Worm (Caenorhabditis elegans) whole organism, dauer: ENCODE measurements around the gene tax-6.

Experiments
- unc-62 ChIP-seq: sonication (generic microtip); optimal IDR thresholded peaks from 2 replicates; lab custom pipeline; 2017; ENCODE audit warnings: missing biosample characterization, missing genetic modification reagents, missing genetic modification characterization

tax-6 gene

DNA sequence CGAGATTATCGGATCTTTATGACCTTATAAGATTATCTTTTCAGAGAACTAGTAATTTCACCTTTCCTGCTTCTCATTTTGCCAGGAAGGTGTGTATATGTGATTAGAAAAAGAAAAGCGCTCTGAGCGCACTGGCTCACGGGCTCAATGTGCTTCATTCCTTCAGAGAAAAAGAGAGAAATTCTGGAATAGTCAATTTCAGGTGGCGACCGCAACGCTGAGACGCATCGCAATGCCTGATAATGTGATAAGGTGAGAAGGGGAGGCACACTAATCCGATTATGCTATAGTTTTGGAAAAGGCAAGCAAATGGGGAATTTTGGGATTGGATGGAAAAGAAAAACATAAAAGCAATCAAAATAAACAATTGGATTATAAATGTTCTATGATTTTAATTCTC, 4.6 kb upstream of the tax-6 start:
- TF ChIP-seq unc-62 (GFP tag; lab: Kevin White, UChicago): no peak

DNA sequence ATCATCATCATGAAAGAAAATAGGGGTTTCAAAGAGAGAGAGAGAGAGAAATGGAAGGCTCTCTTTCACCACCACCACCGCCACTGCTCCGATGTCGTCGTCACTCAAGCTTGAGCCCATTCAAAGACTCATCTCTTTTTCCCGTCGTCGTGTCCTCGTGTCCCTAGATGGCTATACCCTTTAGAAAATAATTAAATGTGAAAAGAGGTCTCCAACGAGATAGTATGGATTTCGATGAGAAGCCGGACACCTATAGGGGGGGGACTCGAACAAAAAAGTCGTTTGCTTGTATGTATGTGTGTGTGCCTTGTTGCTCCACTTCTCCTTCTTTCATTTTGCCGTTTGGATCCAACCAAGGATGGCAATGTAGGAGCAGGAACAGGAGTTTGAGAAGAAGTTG, 3.6 kb upstream of the tax-6 start:
- no peak for TF ChIP-seq unc-62 (GFP tag; lab: Kevin White, UChicago)

DNA sequence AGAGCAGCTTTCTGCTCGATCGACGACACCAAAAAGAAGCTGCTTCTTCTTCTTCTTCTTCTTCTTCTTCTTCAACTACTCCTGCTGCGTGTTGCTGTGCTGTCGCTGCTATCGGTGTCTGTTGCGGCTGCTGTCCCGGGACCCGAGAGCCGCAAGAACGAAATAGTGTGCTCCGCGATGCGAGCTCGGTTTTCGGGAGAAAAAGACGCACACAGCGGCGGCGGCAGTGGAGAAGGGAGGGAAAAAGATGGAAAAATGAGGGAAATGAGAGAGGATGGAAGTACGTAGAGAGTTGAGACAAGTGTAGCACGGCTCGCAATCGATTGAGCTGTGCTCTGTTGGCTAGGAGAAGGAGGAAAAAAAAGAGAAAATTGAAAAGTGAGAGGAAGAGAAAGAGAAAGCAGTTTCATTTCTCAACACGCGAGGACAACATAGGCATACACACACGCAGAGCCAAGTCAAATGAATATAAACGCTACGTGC, 2.4 kb upstream of the tax-6 start:
- no peak for TF ChIP-seq unc-62 (GFP tag; lab: Kevin White, UChicago)

DNA sequence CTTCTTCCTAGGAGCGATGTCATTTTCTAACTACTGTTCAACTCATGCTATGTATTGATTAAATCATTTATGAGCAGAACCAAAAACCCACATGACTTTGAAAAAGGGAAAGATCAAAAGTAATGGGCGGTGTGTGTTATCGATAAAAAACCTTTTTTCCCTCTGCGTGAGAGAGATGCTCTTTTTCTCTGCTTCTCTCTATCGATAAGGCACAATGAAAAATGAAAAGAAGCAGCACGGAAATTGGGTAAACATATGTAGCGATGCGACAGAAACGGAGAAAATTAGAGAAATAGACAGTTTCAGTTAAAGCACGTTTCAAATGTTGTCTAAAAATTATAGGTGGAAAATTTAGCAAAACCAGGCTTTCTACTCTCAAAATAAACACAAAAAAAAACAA, 945 bp upstream of the tax-6 start:
- TF ChIP-seq unc-62 (GFP tag; lab: Kevin White, UChicago): no peak

DNA sequence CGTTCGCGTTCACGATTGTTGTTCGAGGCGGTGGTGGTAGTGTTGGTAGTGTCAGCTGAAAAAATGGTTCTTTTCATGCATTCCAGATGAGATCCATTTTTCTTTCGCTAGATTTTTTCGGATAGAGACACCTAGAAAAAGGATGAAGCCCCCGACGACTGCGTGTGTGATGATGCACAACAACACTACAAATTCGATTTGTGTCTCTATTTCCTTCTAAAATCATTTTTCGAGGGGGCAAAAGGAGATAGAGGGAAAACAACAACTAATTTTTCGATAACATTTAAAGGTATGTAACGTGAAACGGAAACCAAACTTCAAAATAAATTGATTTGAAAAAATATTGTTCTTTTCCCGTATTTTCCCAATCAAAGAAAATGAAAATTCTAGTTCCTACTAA, 919 bp downstream of the tax-6 start:
- no peak for TF ChIP-seq unc-62 (GFP tag; lab: Kevin White, UChicago)

DNA sequence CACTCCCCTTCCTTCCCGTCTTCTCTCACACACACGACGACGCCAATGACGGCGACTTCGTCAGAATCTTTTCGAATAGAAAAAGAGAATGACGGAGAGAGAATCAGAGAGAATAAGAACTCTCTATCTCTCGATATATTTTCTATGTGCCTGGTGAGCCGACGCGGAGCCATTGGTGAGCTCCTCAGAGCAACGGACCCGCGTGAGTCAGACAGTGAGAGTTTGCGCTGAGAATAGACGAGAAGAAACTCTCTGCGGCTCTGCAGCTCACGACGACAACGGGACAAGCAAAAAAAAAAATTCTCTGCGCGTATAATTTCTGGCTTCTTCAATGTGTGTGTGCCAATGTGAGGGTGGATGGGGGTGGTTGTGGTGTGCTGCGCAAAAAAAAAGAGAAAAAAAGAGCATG, 1.4 kb downstream of the tax-6 start:
- no peak for TF ChIP-seq unc-62 (GFP tag; lab: Kevin White, UChicago)

DNA sequence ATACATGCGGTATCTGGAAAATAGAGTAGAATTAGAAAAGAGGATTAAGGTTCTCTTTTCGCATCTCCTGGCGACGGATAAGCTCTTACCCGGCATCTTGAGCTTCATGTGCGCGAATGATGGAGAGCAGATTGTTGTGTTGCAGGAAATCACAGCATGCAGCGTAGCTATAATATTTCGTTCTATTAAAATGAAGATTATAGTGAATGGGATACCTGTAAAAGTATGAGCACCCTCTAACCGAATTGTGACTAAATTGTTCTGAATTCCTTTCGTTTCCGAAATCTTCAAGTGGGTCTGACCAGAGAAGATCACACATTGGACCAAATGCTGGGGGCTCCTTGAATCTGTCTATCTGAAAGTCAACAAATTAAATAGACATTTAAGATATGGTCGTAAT, 3.0 kb downstream of the tax-6 start:
- TF ChIP-seq unc-62 (GFP tag; lab: Kevin White, UChicago): no peak

DNA sequence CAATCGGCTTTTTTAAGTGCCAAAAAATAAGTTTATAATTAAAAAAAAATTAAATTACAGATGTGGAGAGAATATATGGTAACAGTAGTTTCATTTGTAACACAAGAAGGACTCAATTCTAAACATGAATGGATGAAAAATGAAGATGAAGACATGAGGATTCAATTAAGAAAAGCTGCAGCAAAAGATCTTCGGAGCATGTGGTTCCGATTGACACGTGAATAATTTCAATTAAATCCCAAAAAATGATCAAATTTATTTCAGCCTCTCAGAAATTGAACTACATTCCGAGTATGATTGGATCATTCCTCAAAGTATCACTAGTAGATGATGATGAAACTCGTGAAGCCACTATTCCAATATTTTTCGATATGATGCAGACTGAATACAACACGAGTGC, 12.0 kb downstream of the tax-6 start:
- no peak for TF ChIP-seq unc-62 (GFP tag; lab: Kevin White, UChicago)

DNA sequence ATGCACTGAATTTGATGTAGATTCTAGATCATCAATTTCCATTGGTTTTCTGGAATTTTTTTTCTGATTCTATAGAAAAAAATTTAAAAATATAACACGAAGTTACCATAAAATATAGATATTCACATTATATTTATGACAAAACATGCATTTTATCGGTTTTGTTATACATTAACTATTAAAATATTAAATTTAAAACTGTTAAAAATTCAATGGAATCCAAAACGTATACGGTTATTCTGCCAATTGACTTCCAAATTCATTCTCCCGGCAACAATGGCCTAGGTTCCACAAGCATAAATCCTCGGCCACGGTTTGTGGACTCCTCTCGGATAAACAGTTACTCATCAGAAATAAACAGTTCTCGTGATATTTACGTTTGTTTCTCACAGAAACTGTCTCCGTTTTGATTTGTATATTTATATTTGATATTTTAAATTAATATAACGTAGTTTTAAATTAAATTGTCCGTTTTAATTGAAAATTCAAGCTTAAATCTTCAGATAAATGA, 17.7 kb downstream of the tax-6 start, which contains the start of the genes F01D4.5 and ced-5:
Gene F01D4.5 (minus strand): TSS at position 51 of the 511 bp plus-strand sequence.
Gene ced-5 (plus strand): TSS at position 504 of the 511 bp plus-strand sequence.
- no peak for TF ChIP-seq unc-62 (GFP tag; lab: Kevin White, UChicago)

DNA sequence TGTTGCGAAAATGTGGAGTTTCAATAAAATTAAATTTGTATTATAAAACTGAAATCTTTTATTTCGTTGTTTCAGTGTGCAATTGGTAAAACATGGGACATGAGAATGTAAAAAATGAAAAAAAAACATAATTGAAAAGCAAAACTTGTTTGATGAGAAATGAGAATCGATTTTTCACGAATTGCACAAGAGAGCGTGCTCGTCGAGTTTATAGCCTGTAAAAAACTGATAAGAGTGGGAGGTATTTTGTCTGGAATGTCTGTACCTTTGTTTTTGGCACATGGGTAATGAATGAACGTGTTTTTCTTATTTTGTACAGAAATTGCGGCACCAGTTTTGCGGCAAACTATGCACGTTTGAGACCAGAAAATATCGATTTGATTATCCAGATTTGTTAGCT, 18.8 kb downstream of the tax-6 start:
- TF ChIP-seq unc-62 (GFP tag; lab: Kevin White, UChicago): no peak

DNA sequence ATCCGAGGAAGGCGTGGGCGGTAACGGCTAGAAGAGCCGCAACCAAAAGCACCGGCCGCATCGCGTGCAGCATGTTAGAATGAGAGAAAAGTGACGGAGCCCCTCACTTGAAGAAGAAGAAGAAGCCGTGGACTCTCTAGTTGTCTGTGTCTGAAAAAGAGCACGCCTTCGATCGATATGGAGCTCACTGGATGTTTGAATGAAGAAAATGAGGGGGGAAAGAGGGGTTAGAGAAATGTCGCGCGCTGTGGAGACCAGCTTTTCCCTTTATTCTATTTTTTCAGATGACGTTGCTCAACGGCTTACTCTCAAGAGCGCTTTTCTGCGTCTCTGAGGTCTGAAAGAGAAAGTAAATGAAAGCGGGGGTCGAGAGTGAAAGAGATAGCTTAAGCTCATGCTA, 19.7 kb downstream of the tax-6 start, which contains the start of gene egl-21:
Gene egl-21 (minus strand): TSS at position 150 of the 400 bp plus-strand sequence.
- TF ChIP-seq unc-62 (GFP tag; lab: Kevin White, UChicago): no peak

DNA sequence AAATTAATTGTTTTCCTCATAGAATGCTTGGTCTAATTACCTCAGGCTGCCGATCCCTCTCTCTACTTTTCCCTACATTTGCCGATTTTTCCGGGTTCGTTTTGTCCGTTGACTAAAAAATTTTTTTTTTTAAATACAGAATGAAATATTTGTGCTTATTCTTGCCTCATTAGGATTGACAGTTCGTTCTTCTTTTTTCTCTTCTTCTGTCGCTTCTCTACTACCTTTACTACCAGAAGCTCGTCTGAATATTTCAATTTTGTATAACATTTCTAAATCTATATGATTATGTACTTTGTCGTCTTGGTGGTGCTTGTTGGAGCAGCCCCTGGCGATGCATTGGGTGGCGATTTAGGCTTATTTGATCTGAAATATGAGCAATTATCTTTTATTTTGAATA, 26.2 kb downstream of the tax-6 start:
- TF ChIP-seq unc-62 (GFP tag; lab: Kevin White, UChicago): no peak

DNA sequence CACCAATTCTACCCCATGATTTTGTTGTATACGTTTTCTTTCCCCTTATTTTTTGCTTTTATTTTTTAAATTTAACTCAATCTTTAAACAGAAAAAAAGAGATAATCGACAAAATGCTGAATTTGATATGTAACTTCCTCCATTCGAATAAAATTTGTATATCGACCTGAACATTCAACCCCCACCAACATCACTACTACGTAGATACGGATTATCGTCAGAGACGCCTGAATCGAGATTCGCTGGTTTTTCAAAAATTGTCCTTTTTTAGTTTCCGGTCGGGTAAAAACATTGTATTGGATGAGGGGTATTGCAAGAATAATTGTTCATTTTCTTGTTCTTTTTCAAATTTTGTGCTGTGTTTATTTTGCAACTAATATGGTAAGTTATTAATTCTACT, 28.9 kb downstream of the tax-6 start, which contains the start of gene bgnt-1.1:
Gene bgnt-1.1 (plus strand): TSS at position 301 of the 400 bp plus-strand sequence.
- TF ChIP-seq unc-62 (GFP tag; lab: Kevin White, UChicago): no peak

DNA sequence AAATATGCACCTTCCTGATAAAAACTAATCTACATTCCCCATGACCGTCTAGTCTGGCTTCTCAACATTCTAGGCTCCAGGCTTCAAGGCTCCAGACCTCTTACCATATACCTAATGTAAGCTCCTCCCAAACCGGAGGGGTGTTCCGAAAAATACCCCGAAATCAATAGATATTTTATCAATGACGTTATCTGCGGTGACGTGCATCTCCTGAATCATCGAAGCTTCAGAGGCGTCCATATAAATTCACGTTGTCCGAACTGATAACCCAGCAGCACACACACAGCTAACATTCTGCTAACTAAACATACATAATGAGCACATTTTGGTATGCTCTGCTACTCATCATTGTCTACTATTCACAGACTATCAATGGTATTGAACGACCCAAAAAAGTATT, 31.9 kb downstream of the tax-6 start, which contains the start of gene ugt-44:
Gene ugt-44 (plus strand): TSS at position 248 of the 400 bp plus-strand sequence.
- TF ChIP-seq unc-62 (GFP tag; lab: Kevin White, UChicago): no peak

DNA sequence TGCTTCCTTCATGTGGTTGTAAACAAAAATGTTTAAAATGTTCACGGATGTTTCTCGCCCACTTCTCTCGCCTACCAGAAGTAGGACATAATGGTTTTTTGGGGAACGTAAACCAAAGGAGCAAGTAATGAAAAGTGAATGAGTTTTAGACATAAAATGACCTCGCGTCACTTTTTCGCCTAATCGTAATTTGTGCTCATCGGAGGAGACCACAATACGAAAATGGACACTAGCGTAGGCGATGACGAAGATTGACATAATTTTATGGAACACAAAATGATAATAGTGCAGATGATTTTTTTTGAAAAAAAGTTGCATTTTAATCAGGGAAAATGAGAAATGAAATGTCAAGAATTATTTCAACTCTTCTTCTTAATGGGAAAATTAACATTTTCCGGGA, 32.7 kb downstream of the tax-6 start:
- no peak for TF ChIP-seq unc-62 (GFP tag; lab: Kevin White, UChicago)

DNA sequence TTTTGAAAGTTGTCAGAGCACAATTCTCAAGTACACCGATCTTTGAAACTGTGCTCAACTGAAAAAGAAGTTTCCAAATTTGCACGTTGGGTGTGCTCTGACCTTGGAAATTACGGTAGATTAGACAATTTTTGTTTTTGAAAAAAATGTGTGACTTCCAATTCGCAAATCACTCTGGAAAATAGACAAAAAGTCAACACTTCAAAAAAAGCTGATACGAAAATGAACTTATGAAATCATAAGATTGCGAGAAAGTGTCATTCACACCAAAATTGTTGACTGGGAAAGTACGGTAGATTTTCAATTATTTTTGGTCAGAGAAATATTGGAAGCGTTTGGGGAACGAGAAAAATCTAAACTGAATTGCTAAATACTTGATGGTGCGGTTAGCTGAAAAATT, 34.1 kb downstream of the tax-6 start:
- no peak for TF ChIP-seq unc-62 (GFP tag; lab: Kevin White, UChicago)

DNA sequence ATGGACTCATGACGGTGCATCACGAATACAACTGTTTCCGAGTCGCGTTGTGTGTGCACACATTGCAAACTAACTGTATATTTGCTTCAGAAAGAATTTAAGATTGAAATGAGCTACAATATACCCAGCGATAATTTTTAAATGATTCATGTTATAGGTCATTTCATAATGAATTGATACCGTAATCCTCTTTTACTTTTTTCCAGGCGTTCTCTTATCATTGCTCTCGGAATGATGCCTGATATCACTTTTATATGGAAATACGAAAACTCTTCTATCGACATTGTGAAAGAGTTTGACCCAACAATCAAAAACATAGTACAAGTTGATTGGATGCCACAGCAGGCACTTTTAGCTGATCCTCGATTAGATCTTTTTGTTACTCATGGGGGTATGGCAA, 35.0 kb downstream of the tax-6 start:
- no peak for TF ChIP-seq unc-62 (GFP tag; lab: Kevin White, UChicago)
